Worm (Caenorhabditis elegans) whole organism, young adult: ENCODE data around the gene Y54G11A.4.

Source experiments
- B0019.2 ChIP-seq: fragments of 200-800 bp; sonication (Bioruptor generic); conservative IDR thresholded peaks from 2 replicates; pipeline ENCODE4 v1.3.6; 2022; ENCODE audit warnings: missing genetic modification reagents, missing genetic modification characterization, missing compliant biosample characterization
- B0035.1 ChIP-seq: sonication (generic microtip); optimal IDR thresholded peaks from 2 replicates; lab custom pipeline; 2016; ENCODE audit warnings: missing genetic modification characterization, mild to moderate bottlenecking, missing compliant biosample characterization, missing genotype, missing genetic modification reagents
- B0261.1 ChIP-seq: sonication (generic microtip); optimal IDR thresholded peaks from 2 replicates; lab custom pipeline; 2016; ENCODE audit warnings: mild to moderate bottlenecking, missing genetic modification characterization, moderate library complexity, missing compliant biosample characterization
- B0336.3 ChIP-seq: fragments of 200-800 bp; sonication (Bioruptor generic); IDR thresholded peaks from 2 replicates; pipeline ENCODE4 v1.3.6; 2022; ENCODE audit warnings: missing genetic modification characterization, missing compliant biosample characterization
- C06A6.2 ChIP-seq: fragments of 200-800 bp; sonication (Bioruptor generic); conservative IDR thresholded peaks from 2 replicates; pipeline ENCODE4 v1.3.6; 2022; ENCODE audit warnings: missing genetic modification characterization, missing compliant biosample characterization
- F10E7.11 ChIP-seq: sonication (generic microtip); optimal IDR thresholded peaks from 2 replicates; lab custom pipeline; 2017; ENCODE audit warnings: mild to moderate bottlenecking, missing genetic modification characterization, moderate library complexity, missing compliant biosample characterization
- F49E8.2 ChIP-seq: sonication (generic microtip); optimal IDR thresholded peaks from 3 replicates; lab custom pipeline; 2017; ENCODE audit warnings: missing genetic modification characterization, mild to moderate bottlenecking, missing compliant biosample characterization, antibody characterized with exemption, moderate library complexity; ENCODE audit not compliant: insufficient read depth
- F57A8.1 ChIP-seq: fragments of 200-800 bp; sonication (Bioruptor generic); optimal IDR thresholded peaks from 2 replicates; lab custom pipeline; 2018; ENCODE audit warnings: mild to moderate bottlenecking, missing genetic modification characterization, moderate library complexity, missing compliant biosample characterization
- F57C9.4 ChIP-seq: sonication (generic microtip); optimal IDR thresholded peaks from 2 replicates; lab custom pipeline; 2017; ENCODE audit warnings: mild to moderate bottlenecking, missing genetic modification characterization, missing compliant biosample characterization
- K11D2.4 ChIP-seq: fragments of 200-800 bp; sonication (Bioruptor generic); IDR thresholded peaks from 2 replicates; pipeline ENCODE4 v1.3.6; 2022; ENCODE audit warnings: missing genetic modification reagents, missing genetic modification characterization, missing compliant biosample characterization
- Y53G8AR.9 ChIP-seq: fragments of 200-800 bp; sonication (Bioruptor generic); conservative IDR thresholded peaks from 2 replicates; pipeline ENCODE4 v1.3.6; 2022; ENCODE audit warnings: missing genetic modification reagents, missing genetic modification characterization, missing compliant biosample characterization
- Y56A3A.18 ChIP-seq: fragments of 200-800 bp; sonication (Bioruptor generic); IDR thresholded peaks from 2 replicates; pipeline ENCODE4 v1.3.6; 2022; ENCODE audit warnings: missing genetic modification reagents, missing genetic modification characterization, missing compliant biosample characterization
- Y67H2A.10 ChIP-seq: fragments of 200-800 bp; sonication (Bioruptor generic); conservative IDR thresholded peaks from 2 replicates; pipeline ENCODE4 v1.3.6; 2022; ENCODE audit warnings: missing genetic modification reagents, missing genetic modification characterization, missing compliant biosample characterization
- Y95B8A.8 ChIP-seq: fragments of 200-800 bp; sonication (Bioruptor generic); IDR thresholded peaks from 2 replicates; pipeline ENCODE4 v1.3.6; 2022; ENCODE audit warnings: missing genetic modification reagents, missing genetic modification characterization, missing compliant biosample characterization
- ama-1 ChIP-seq, 3 experiments: fragments of 150-350 bp in 1 of 3; sonication (generic microtip) in 2 of 3; optimal IDR thresholded peaks; 2 replicates each; lab custom pipeline; 2014 to 2018; ENCODE audit warnings: missing biosample characterization in 2 of 3, missing genetic modification characterization in 2 of 3, missing genetic modification reagents in 2 of 3
- aptf-2 ChIP-seq: fragments of 200-800 bp; sonication (Bioruptor generic); conservative IDR thresholded peaks from 2 replicates; pipeline ENCODE4 v1.3.6; 2022; ENCODE audit warnings: missing genetic modification reagents, missing genetic modification characterization, missing compliant biosample characterization
- athp-1 ChIP-seq: sonication (generic microtip); optimal IDR thresholded peaks from 2 replicates; lab custom pipeline; 2017; ENCODE audit warnings: mild to moderate bottlenecking, missing genetic modification characterization, missing compliant biosample characterization
- attf-3 ChIP-seq: fragments of 200-800 bp; sonication (Bioruptor generic); conservative IDR thresholded peaks from 2 replicates; pipeline ENCODE4 v1.3.6; 2022; ENCODE audit warnings: missing genetic modification reagents, missing genetic modification characterization, missing compliant biosample characterization
- attf-5 ChIP-seq: fragments of 200-800 bp; sonication (Bioruptor generic); optimal IDR thresholded peaks from 2 replicates; lab custom pipeline; 2018; ENCODE audit warnings: mild to moderate bottlenecking, missing genetic modification characterization, missing compliant biosample characterization
- cebp-1 ChIP-seq, 2 experiments: fragments of 200-800 bp in 1 of 2; sonication (Bioruptor generic) in 1 of 2; sonication (generic microtip) in 1 of 2; IDR thresholded peaks in 1 of 2; optimal IDR thresholded peaks in 1 of 2; 2 replicates each; pipeline versions ENCODE4 v1.3.6 to Lab custom; 2017 to 2022; ENCODE audit warnings: missing compliant biosample characterization in 2 of 2, missing genetic modification characterization in 2 of 2, mild to moderate bottlenecking in 1 of 2, missing genetic modification reagents in 1 of 2, moderate library complexity in 1 of 2
- cebp-2 ChIP-seq: fragments of 200-800 bp; sonication (Bioruptor generic); IDR thresholded peaks from 2 replicates; pipeline ENCODE4 v1.3.6; 2022; ENCODE audit warnings: missing genetic modification characterization, missing compliant biosample characterization
- ceh-27 ChIP-seq: fragments of 200-800 bp; sonication (Bioruptor generic); optimal IDR thresholded peaks from 2 replicates; lab custom pipeline; 2018; ENCODE audit warnings: mild to moderate bottlenecking, missing genetic modification characterization, moderate library complexity, missing compliant biosample characterization
- dox-1 ChIP-seq: fragments of 200-800 bp; sonication (Bioruptor generic); IDR thresholded peaks from 2 replicates; pipeline ENCODE4 v1.3.6; 2022; ENCODE audit warnings: missing genetic modification reagents, missing genetic modification characterization, missing compliant biosample characterization
- dpl-1 ChIP-seq: fragments of 150-350 bp; optimal IDR thresholded peaks from 2 replicates; lab custom pipeline; 2014; ENCODE audit warnings: missing biosample characterization, missing genetic modification reagents, missing genetic modification characterization
- efl-1 ChIP-seq: fragments of 150-350 bp; optimal IDR thresholded peaks from 2 replicates; lab custom pipeline; 2014; ENCODE audit warnings: missing biosample characterization, missing genetic modification reagents, missing genetic modification characterization
- egl-44 ChIP-seq: fragments of 200-800 bp; sonication (Bioruptor generic); IDR thresholded peaks from 2 replicates; pipeline ENCODE4 v1.3.6; 2022; ENCODE audit warnings: missing genetic modification reagents, missing genetic modification characterization, missing compliant biosample characterization
- gei-17 ChIP-seq: fragments of 200-800 bp; sonication (Bioruptor generic); optimal IDR thresholded peaks from 2 replicates; lab custom pipeline; 2018; ENCODE audit warnings: mild to moderate bottlenecking, missing genetic modification characterization, missing compliant biosample characterization
- hlh-26 ChIP-seq: fragments of 200-800 bp; sonication (Bioruptor generic); conservative IDR thresholded peaks from 2 replicates; pipeline ENCODE4 v1.3.6; 2022; ENCODE audit warnings: missing genetic modification reagents, missing genetic modification characterization, missing compliant biosample characterization
- hmg-1.2 ChIP-seq: fragments of 200-800 bp; sonication (Bioruptor generic); IDR thresholded peaks from 2 replicates; pipeline ENCODE4 v1.3.6; 2022; ENCODE audit warnings: missing genetic modification reagents, missing genetic modification characterization, missing compliant biosample characterization
- lag-1 ChIP-seq: fragments of 200-800 bp; sonication (Bioruptor generic); IDR thresholded peaks from 2 replicates; pipeline ENCODE4 v1.3.6; 2022; ENCODE audit warnings: missing genetic modification reagents, missing genetic modification characterization, missing compliant biosample characterization
- lin-35 ChIP-seq, 3 experiments: fragments of 150-350 bp in 2 of 3; sonication (generic microtip) in 1 of 3; optimal IDR thresholded peaks; 2 replicates each; lab custom pipeline; 2014 to 2018; ENCODE audit warnings: missing biosample characterization in 3 of 3, missing genetic modification characterization in 3 of 3, missing genetic modification reagents in 3 of 3
- lin-40 ChIP-seq: sonication (generic microtip); optimal IDR thresholded peaks from 2 replicates; lab custom pipeline; 2016; ENCODE audit warnings: missing genetic modification characterization, mild to moderate bottlenecking, missing compliant biosample characterization, missing genotype, missing genetic modification reagents
- lin-54 ChIP-seq: fragments of 200-800 bp; sonication (Bioruptor generic); optimal IDR thresholded peaks from 2 replicates; lab custom pipeline; 2018; ENCODE audit warnings: mild to moderate bottlenecking, missing genetic modification characterization, missing compliant biosample characterization
- lir-1 ChIP-seq: fragments of 200-800 bp; sonication (Bioruptor generic); conservative IDR thresholded peaks from 2 replicates; pipeline ENCODE4 v1.3.6; 2022; ENCODE audit warnings: missing genetic modification reagents, missing genetic modification characterization, missing compliant biosample characterization
- lsl-1 ChIP-seq: fragments of 200-800 bp; sonication (Bioruptor generic); optimal IDR thresholded peaks from 2 replicates; lab custom pipeline; 2018; ENCODE audit warnings: mild to moderate bottlenecking, missing genetic modification characterization, moderate library complexity, missing compliant biosample characterization
- mxl-1 ChIP-seq: sonication (generic microtip); optimal IDR thresholded peaks from 2 replicates; lab custom pipeline; 2016; ENCODE audit warnings: missing genetic modification characterization, missing compliant biosample characterization
- nfya-2 ChIP-seq: fragments of 200-800 bp; sonication (Bioruptor generic); IDR thresholded peaks from 2 replicates; pipeline ENCODE4 v1.3.6; 2022; ENCODE audit warnings: missing genetic modification reagents, missing genetic modification characterization, missing compliant biosample characterization
- nhr-80 ChIP-seq: sonication (generic microtip); optimal IDR thresholded peaks from 2 replicates; lab custom pipeline; 2016; ENCODE audit warnings: missing genetic modification characterization, missing compliant biosample characterization
- sdz-38 ChIP-seq: sonication (generic microtip); optimal IDR thresholded peaks from 2 replicates; lab custom pipeline; 2016; ENCODE audit warnings: missing genotype, missing genetic modification characterization, missing compliant biosample characterization
- sea-2 ChIP-seq: fragments of 200-800 bp; sonication (Bioruptor generic); IDR thresholded peaks from 2 replicates; pipeline ENCODE4 v1.3.6; 2022; ENCODE audit warnings: missing genetic modification characterization, missing compliant biosample characterization
- snpc-3.4 ChIP-seq: sonication (generic microtip); optimal IDR thresholded peaks from 2 replicates; lab custom pipeline; 2017; ENCODE audit warnings: missing genetic modification characterization, mild to moderate bottlenecking, missing compliant biosample characterization, antibody characterized with exemption, moderate library complexity, missing genotype, missing genetic modification reagents
- somi-1 ChIP-seq: fragments of 200-800 bp; sonication (Bioruptor generic); optimal IDR thresholded peaks from 2 replicates; lab custom pipeline; 2018; ENCODE audit warnings: mild to moderate bottlenecking, missing genetic modification characterization, missing compliant biosample characterization
- sptf-2 ChIP-seq: fragments of 200-800 bp; sonication (Bioruptor generic); optimal IDR thresholded peaks from 2 replicates; lab custom pipeline; 2018; ENCODE audit warnings: mild to moderate bottlenecking, missing genetic modification characterization, missing compliant biosample characterization
- ztf-28 ChIP-seq: fragments of 200-800 bp; sonication (Bioruptor generic); IDR thresholded peaks from 2 replicates; pipeline ENCODE4 v1.3.6; 2022; ENCODE audit warnings: missing genetic modification reagents, missing genetic modification characterization, missing compliant biosample characterization

Gene Y54G11A.4

DNA sequence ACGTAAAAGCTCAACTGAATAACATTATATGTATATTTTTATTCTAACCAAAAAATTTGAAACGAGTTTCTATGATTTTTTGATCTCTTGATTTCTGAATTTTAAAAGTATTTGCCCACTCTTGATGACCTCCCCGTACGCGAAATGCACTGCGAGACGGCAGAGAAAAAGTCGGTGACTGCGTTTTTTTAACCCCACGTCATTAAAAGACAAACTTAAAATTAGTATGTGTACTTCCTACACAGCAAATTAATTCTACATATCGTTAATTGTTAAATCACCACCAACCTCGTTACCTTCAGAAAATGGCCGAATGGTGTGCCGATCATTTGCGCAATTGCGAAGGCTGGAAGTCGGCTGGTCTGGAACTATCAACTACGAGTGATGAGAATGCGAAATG is at the start of gene Y54G11A.4:
Gene Y54G11A.4 (plus strand): TSS at position 301 of the 400 bp plus-strand sequence.
- TF ChIP-seq nhr-80 (tag; lab: Kevin White, UChicago): no peak
- no peak for TF ChIP-seq lin-40
- no peak for TF ChIP-seq gei-17
- no peak for TF ChIP-seq efl-1 (GFP tag; lab: Kevin White, UChicago)
- no peak for TF ChIP-seq ama-1 (optimal IDR thresholded peaks at IDR 0.05; lab: Kevin White, UChicago)
- no peak for TF ChIP-seq ama-1 (GFP tag; optimal IDR thresholded peaks at IDR 0.05; lab: Kevin White, UChicago)
- no peak for TF ChIP-seq snpc-3.4 (tag; lab: Kevin White, UChicago)
- no peak for TF ChIP-seq attf-5
- no peak for TF ChIP-seq cebp-2
- no peak for TF ChIP-seq F57C9.4
- no peak for TF ChIP-seq Y53G8AR.9 (GFP tag; lab: Robert Waterston, UW)
- TF ChIP-seq F49E8.2 (tag; lab: Kevin White, UChicago): no peak
- no peak for TF ChIP-seq lsl-1 (GFP tag; lab: Kevin White, UChicago)
- TF ChIP-seq aptf-2 (GFP tag; lab: Robert Waterston, UW): no peak

DNA sequence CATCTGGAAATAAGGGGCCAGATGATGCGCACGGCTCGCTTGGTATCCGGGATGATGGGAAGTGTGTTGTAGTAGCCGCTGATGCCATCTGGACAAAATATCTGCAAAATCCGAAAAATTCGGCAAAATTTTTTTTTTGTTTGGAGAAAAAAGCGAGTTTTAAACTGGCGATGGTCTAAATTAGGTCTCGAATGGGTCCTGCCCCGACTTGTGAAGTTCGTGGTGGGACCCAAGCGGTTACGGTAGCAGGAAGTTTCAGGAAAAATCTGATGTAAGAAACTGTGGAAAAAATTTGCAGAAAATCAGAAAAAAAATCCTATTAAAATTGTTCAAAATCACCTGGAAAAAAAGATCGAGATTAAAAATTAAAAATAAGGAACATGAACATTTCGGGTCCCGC is 49.1 kb upstream of the Y54G11A.4 start, which contains the start of gene jmjd-2:
Gene jmjd-2 (minus strand): TSS at position 101 of the 400 bp plus-strand sequence.
- no peak for TF ChIP-seq lir-1 (GFP tag; lab: Robert Waterston, UW)
- no peak for TF ChIP-seq ztf-28 (GFP tag; lab: Robert Waterston, UW)
- no peak for TF ChIP-seq F10E7.11 (tag; lab: Kevin White, UChicago)
- no peak for TF ChIP-seq lag-1 (GFP tag; lab: Robert Waterston, UW)
- no peak for TF ChIP-seq B0035.1
- no peak for TF ChIP-seq K11D2.4 (GFP tag; lab: Robert Waterston, UW)
- TF ChIP-seq lin-35 (GFP tag; optimal IDR thresholded peaks at IDR 0.05; lab: Kevin White, UChicago): no peak
- TF ChIP-seq F57A8.1 (GFP tag; lab: Kevin White, UChicago): no peak
- TF ChIP-seq cebp-1 (GFP tag; IDR thresholded peaks at IDR 0.05; lab: Robert Waterston, UW): no peak
- TF ChIP-seq cebp-1 (tag; optimal IDR thresholded peaks at IDR 0.05; lab: Kevin White, UChicago): no peak
- TF ChIP-seq sptf-2 (GFP tag; lab: Kevin White, UChicago): no peak
- TF ChIP-seq B0019.2 (GFP tag; lab: Robert Waterston, UW): no peak
- no peak for TF ChIP-seq hmg-1.2 (GFP tag; lab: Robert Waterston, UW)
- TF ChIP-seq hlh-26 (GFP tag; lab: Robert Waterston, UW): no peak
- TF ChIP-seq athp-1: no peak
- no peak for TF ChIP-seq lsl-1 (GFP tag; lab: Kevin White, UChicago)
- TF ChIP-seq sea-2 (GFP tag; lab: Robert Waterston, UW): no peak
- no peak for TF ChIP-seq B0261.1 (tag; lab: Kevin White, UChicago)
- TF ChIP-seq dpl-1: no peak
- no peak for TF ChIP-seq egl-44
- TF ChIP-seq dox-1: no peak
- TF ChIP-seq, all 124 proteins: peak for 0

DNA sequence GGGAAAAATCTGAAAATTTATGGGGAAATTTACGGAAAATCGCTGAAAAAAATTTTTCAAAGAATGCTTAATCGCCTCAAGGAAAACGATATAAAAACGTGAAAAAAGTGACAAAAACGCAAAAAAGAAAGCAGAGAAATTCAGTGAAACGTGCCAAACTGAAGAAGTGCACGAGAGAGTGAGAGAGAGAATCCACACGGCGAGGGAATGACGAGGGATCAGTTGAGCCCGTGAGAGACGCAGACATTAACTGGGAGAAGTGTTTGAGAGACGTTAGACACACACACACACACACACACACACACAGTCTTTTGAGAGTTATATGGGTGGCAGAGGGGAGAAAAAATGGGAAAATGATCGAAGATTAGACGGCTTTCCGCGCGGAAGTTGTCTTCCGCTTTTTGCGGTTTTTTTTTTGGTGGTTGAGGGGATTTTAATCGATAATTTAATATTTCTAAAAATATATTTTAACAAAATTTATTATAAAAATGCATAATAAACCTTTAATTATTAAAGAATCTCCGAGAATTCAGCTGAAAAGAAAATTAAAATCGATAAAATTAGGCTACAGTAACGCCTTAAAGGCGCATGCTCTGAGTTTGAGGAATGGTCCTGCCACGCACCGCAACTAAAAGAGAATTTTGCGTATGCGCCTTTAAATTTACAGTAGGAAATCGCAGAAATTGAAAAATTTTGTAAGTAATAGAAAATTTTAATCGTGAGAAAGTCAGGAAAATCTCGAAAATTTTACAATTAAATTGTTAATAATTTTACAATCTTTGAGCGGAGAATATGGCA is 48.0 kb upstream of the Y54G11A.4 start:
- TF ChIP-seq lin-40 (peak; percentile 20), lin-54 (GFP tag; lab: Kevin White, UChicago) (peak; percentile 95), attf-5 (no peak), B0336.3 (GFP tag; lab: Robert Waterston, UW) (peak; percentile 72), nfya-2 (GFP tag; lab: Robert Waterston, UW) (no peak), gei-17 (no peak), efl-1 (GFP tag; lab: Kevin White, UChicago) (peak; percentile 68), mxl-1 (tag; lab: Kevin White, UChicago) (no peak), Y56A3A.18 (GFP tag; lab: Robert Waterston, UW) (no peak), sdz-38 (no peak), C06A6.2 (GFP tag; lab: Robert Waterston, UW) (no peak), Y67H2A.10 (GFP tag; lab: Robert Waterston, UW) (no peak), ceh-27 (GFP tag; lab: Kevin White, UChicago) (no peak), Y95B8A.8 (peak; percentile 78; the same call in 1 of the 2 replicates), attf-3 (no peak), somi-1 (GFP tag; lab: Kevin White, UChicago) (no peak)
